Worm (Caenorhabditis elegans) whole organism, young adult: Measurements from ENCODE around the gene M04D8.4.

Experiments used
- C17E4.6 ChIP-seq: fragments of 200-800 bp; sonication (Bioruptor generic); IDR thresholded peaks from 2 replicates; pipeline ENCODE4 v1.3.6; 2022; ENCODE audit warnings: missing genetic modification reagents, missing genetic modification characterization, missing compliant biosample characterization
- F33H1.4 ChIP-seq: fragments of 200-800 bp; sonication (Bioruptor generic); IDR thresholded peaks from 2 replicates; pipeline ENCODE4 v1.3.6; 2022; ENCODE audit warnings: missing genetic modification reagents, missing genetic modification characterization, missing compliant biosample characterization
- F39B2.1 ChIP-seq: fragments of 200-800 bp; sonication (Bioruptor generic); IDR thresholded peaks from 2 replicates; pipeline ENCODE4 v1.3.6; 2022; ENCODE audit warnings: missing genetic modification reagents, missing genetic modification characterization, missing compliant biosample characterization
- F57A8.1 ChIP-seq: fragments of 200-800 bp; sonication (Bioruptor generic); optimal IDR thresholded peaks from 2 replicates; lab custom pipeline; 2018; ENCODE audit warnings: mild to moderate bottlenecking, missing genetic modification characterization, moderate library complexity, missing compliant biosample characterization
- F57C9.4 ChIP-seq: sonication (generic microtip); optimal IDR thresholded peaks from 2 replicates; lab custom pipeline; 2017; ENCODE audit warnings: mild to moderate bottlenecking, missing genetic modification characterization, missing compliant biosample characterization
- K11D2.4 ChIP-seq: fragments of 200-800 bp; sonication (Bioruptor generic); IDR thresholded peaks from 2 replicates; pipeline ENCODE4 v1.3.6; 2022; ENCODE audit warnings: missing genetic modification reagents, missing genetic modification characterization, missing compliant biosample characterization
- T26A5.8 ChIP-seq: sonication (generic microtip); optimal IDR thresholded peaks from 2 replicates; lab custom pipeline; 2016; ENCODE audit warnings: missing genetic modification characterization, missing compliant biosample characterization
- Y79H2A.3 ChIP-seq: fragments of 200-800 bp; sonication (Bioruptor generic); conservative IDR thresholded peaks from 2 replicates; pipeline ENCODE4 v1.3.6; 2022; ENCODE audit warnings: missing genetic modification reagents, missing genetic modification characterization, missing compliant biosample characterization
- Y95B8A.8 ChIP-seq: fragments of 200-800 bp; sonication (Bioruptor generic); IDR thresholded peaks from 2 replicates; pipeline ENCODE4 v1.3.6; 2022; ENCODE audit warnings: missing genetic modification reagents, missing genetic modification characterization, missing compliant biosample characterization
- ama-1 ChIP-seq, 3 experiments: fragments of 150-350 bp in 1 of 3; sonication (generic microtip) in 2 of 3; optimal IDR thresholded peaks; 2 replicates each; lab custom pipeline; 2014 to 2018; ENCODE audit warnings: missing biosample characterization in 2 of 3, missing genetic modification characterization in 2 of 3, missing genetic modification reagents in 2 of 3
- athp-1 ChIP-seq: sonication (generic microtip); optimal IDR thresholded peaks from 2 replicates; lab custom pipeline; 2017; ENCODE audit warnings: mild to moderate bottlenecking, missing genetic modification characterization, missing compliant biosample characterization
- attf-6 ChIP-seq: fragments of 200-800 bp; sonication (Bioruptor generic); IDR thresholded peaks from 2 replicates; pipeline ENCODE4 v1.3.6; 2022; ENCODE audit warnings: missing genetic modification reagents, missing genetic modification characterization, missing compliant biosample characterization
- bed-2 ChIP-seq: fragments of 200-800 bp; sonication (Bioruptor generic); IDR thresholded peaks from 2 replicates; pipeline ENCODE4 v1.3.6; 2022; ENCODE audit warnings: missing genetic modification reagents, missing genetic modification characterization, missing compliant biosample characterization
- cebp-1 ChIP-seq, 2 experiments: fragments of 200-800 bp in 1 of 2; sonication (Bioruptor generic) in 1 of 2; sonication (generic microtip) in 1 of 2; IDR thresholded peaks in 1 of 2; optimal IDR thresholded peaks in 1 of 2; 2 replicates each; pipeline versions ENCODE4 v1.3.6 to Lab custom; 2017 to 2022; ENCODE audit warnings: missing compliant biosample characterization in 2 of 2, missing genetic modification characterization in 2 of 2, mild to moderate bottlenecking in 1 of 2, missing genetic modification reagents in 1 of 2, moderate library complexity in 1 of 2
- ceh-40 ChIP-seq: fragments of 200-800 bp; sonication (Bioruptor generic); IDR thresholded peaks from 2 replicates; pipeline ENCODE4 v1.3.6; 2022; ENCODE audit warnings: missing genetic modification characterization, missing compliant biosample characterization
- ceh-79 ChIP-seq: sonication (generic microtip); optimal IDR thresholded peaks from 2 replicates; lab custom pipeline; 2017; ENCODE audit warnings: mild to moderate bottlenecking, missing genetic modification characterization, missing compliant biosample characterization
- chd-7 ChIP-seq: sonication (generic microtip); optimal IDR thresholded peaks from 2 replicates; lab custom pipeline; 2016; ENCODE audit warnings: mild to moderate bottlenecking, missing genetic modification characterization, moderate library complexity, missing compliant biosample characterization
- efl-1 ChIP-seq: fragments of 150-350 bp; optimal IDR thresholded peaks from 2 replicates; lab custom pipeline; 2014; ENCODE audit warnings: missing biosample characterization, missing genetic modification reagents, missing genetic modification characterization
- hmg-20 ChIP-seq: fragments of 200-800 bp; sonication (Bioruptor generic); IDR thresholded peaks from 2 replicates; pipeline ENCODE4 v1.3.6; 2022; ENCODE audit warnings: missing genetic modification reagents, missing genetic modification characterization, missing compliant biosample characterization
- lag-1 ChIP-seq: fragments of 200-800 bp; sonication (Bioruptor generic); IDR thresholded peaks from 2 replicates; pipeline ENCODE4 v1.3.6; 2022; ENCODE audit warnings: missing genetic modification reagents, missing genetic modification characterization, missing compliant biosample characterization
- let-526 ChIP-seq: fragments of 200-800 bp; sonication (Bioruptor generic); IDR thresholded peaks from 2 replicates; pipeline ENCODE4 v1.3.6; 2022; ENCODE audit warnings: missing genetic modification reagents, missing genetic modification characterization, missing compliant biosample characterization
- lin-54 ChIP-seq: fragments of 200-800 bp; sonication (Bioruptor generic); optimal IDR thresholded peaks from 2 replicates; lab custom pipeline; 2018; ENCODE audit warnings: mild to moderate bottlenecking, missing genetic modification characterization, missing compliant biosample characterization
- lsl-1 ChIP-seq: fragments of 200-800 bp; sonication (Bioruptor generic); optimal IDR thresholded peaks from 2 replicates; lab custom pipeline; 2018; ENCODE audit warnings: mild to moderate bottlenecking, missing genetic modification characterization, moderate library complexity, missing compliant biosample characterization
- madf-10 ChIP-seq: sonication (generic microtip); optimal IDR thresholded peaks from 2 replicates; lab custom pipeline; 2016; ENCODE audit warnings: mild to moderate bottlenecking, missing genetic modification characterization, missing compliant biosample characterization
- madf-3 ChIP-seq: fragments of 200-800 bp; sonication (Bioruptor generic); IDR thresholded peaks from 2 replicates; pipeline ENCODE4 v1.3.6; 2022; ENCODE audit warnings: missing genetic modification reagents, missing genetic modification characterization, missing compliant biosample characterization
- madf-6 ChIP-seq: fragments of 200-800 bp; sonication (Bioruptor generic); IDR thresholded peaks from 2 replicates; pipeline ENCODE4 v1.3.6; 2022; ENCODE audit warnings: missing genetic modification reagents, missing genetic modification characterization, missing compliant biosample characterization
- mcd-1 ChIP-seq: fragments of 200-800 bp; sonication (Bioruptor generic); IDR thresholded peaks from 2 replicates; pipeline ENCODE4 v1.3.6; 2022; ENCODE audit warnings: missing genetic modification reagents, missing genetic modification characterization, missing compliant biosample characterization
- nfyb-1 ChIP-seq: fragments of 200-800 bp; sonication (Bioruptor generic); IDR thresholded peaks from 2 replicates; pipeline ENCODE4 v1.3.6; 2022; ENCODE audit warnings: missing genetic modification reagents, missing genetic modification characterization, missing compliant biosample characterization
- nhr-120 ChIP-seq: fragments of 200-800 bp; sonication (Bioruptor generic); IDR thresholded peaks from 2 replicates; pipeline ENCODE4 v1.3.6; 2022; ENCODE audit warnings: missing genetic modification characterization, missing compliant biosample characterization
- pha-4 ChIP-seq: fragments of 150-350 bp; sonication (generic microtip); optimal IDR thresholded peaks from 2 replicates; lab custom pipeline; 2014; ENCODE audit warnings: missing biosample characterization, missing genetic modification reagents, missing genetic modification characterization
- rec-8 ChIP-seq, 2 experiments: sonication (generic microtip); optimal IDR thresholded peaks; 2 replicates each; lab custom pipeline; 2016; ENCODE audit warnings: mild to moderate bottlenecking in 2 of 2, missing genetic modification characterization in 2 of 2, missing genetic modification reagents in 2 of 2, missing genotype in 2 of 2, missing biosample characterization in 1 of 2, missing compliant biosample characterization in 1 of 2, moderate library complexity in 1 of 2
- snpc-1.3 ChIP-seq: sonication (generic microtip); optimal IDR thresholded peaks from 2 replicates; lab custom pipeline; 2017; ENCODE audit warnings: missing genetic modification characterization, mild to moderate bottlenecking, missing compliant biosample characterization, antibody characterized with exemption, moderate library complexity, missing genotype, missing genetic modification reagents; ENCODE audit not compliant: insufficient read depth
- snpc-3.4 ChIP-seq: sonication (generic microtip); optimal IDR thresholded peaks from 2 replicates; lab custom pipeline; 2017; ENCODE audit warnings: missing genetic modification characterization, mild to moderate bottlenecking, missing compliant biosample characterization, antibody characterized with exemption, moderate library complexity, missing genotype, missing genetic modification reagents
- unc-130 ChIP-seq: sonication (generic microtip); optimal IDR thresholded peaks from 2 replicates; lab custom pipeline; 2016; ENCODE audit warnings: missing genetic modification reagents, missing genetic modification characterization, missing compliant biosample characterization
- ztf-18 ChIP-seq: sonication (generic microtip); optimal IDR thresholded peaks from 2 replicates; lab custom pipeline; 2016; ENCODE audit warnings: missing genotype, mild to moderate bottlenecking, missing genetic modification characterization, missing compliant biosample characterization

M04D8.4 gene

DNA sequence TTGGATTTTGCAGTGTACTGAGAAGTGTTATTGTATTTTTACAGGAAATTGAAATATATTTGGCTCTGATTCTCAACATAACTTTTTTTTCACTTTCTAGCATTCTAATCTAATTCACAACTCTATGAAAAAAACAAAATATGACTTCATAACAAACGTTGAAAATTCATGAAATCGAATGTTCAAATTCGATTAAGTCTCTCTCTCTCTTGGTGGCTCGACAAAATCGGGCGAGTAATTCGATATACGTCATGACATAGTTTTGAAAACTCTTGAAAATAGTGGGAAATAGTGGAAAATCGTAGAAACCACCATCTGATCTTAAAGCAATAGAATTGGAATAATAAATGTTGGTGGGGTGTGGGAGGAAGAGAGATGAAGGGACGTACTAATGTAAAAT, 12.4 kb downstream of the M04D8.4 start:
- TF ChIP-seq K11D2.4 (no peak), ceh-40 (no peak), lin-54 (GFP tag; lab: Kevin White, UChicago) (no peak), madf-6 (GFP tag; lab: Robert Waterston, UW) (no peak), pha-4 (tag; lab: Kevin White, UChicago) (no peak), T26A5.8 (tag; lab: Kevin White, UChicago) (no peak), ztf-18 (no peak), attf-6 (GFP tag; lab: Robert Waterston, UW) (no peak), snpc-3.4 (tag; lab: Kevin White, UChicago) (no peak), C17E4.6 (no peak), lsl-1 (GFP tag; lab: Kevin White, UChicago) (no peak), cebp-1 (GFP tag; IDR thresholded peaks at IDR 0.05; lab: Robert Waterston, UW) (no peak), cebp-1 (tag; optimal IDR thresholded peaks at IDR 0.05; lab: Kevin White, UChicago) (no peak), madf-10 (tag; lab: Kevin White, UChicago) (no peak), F57A8.1 (no peak), let-526 (no peak), athp-1 (tag; lab: Kevin White, UChicago) (no peak), ceh-79 (no peak), rec-8 (tag; optimal IDR thresholded peaks at IDR 0.05; lab: Kevin White, UChicago) (no peak), F39B2.1 (GFP tag; lab: Robert Waterston, UW) (no peak), ama-1 (optimal IDR thresholded peaks at IDR 0.05; lab: Kevin White, UChicago) (no peak), ama-1 (GFP tag; optimal IDR thresholded peaks at IDR 0.05; lab: Kevin White, UChicago) (no peak)

DNA sequence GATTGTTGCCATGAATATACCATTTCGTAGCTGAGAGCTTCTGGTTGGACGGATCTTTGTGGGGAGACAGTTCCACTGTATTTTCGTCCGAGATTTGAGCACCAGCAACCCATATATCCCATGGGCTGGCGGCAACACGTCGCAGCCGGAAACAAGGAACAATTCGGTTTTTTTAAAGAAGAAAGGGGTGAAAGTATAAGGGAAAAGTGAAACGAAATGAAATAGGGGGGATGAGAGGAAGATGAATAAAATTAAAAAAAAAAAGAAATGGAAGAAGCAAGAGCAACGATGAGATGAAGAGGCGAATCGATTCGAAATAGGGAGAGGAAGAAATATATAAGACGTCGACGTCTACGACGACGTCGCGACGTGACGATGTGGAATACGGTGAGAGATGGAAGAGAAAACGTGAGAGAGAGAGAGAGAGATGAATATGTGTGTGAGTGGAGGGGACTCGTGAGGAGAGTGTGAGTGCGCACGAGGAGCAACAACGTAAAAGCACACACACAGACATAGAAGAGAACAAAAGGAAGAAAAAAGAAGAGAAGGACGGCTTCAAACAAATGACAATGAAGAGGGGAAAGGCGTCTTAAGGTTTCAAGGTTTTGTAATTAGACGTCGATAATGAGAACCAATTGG, 13.9 kb downstream of the M04D8.4 start, which contains the start of gene rgs-1:
Gene rgs-1, minus strand, starts transcription at position 146 of the 639 bp plus-strand sequence.
- TF ChIP-seq bed-2 (no peak), snpc-1.3 (no peak), unc-130 (GFP tag; lab: Kevin White, UChicago) (no peak), nfyb-1 (no peak), F33H1.4 (GFP tag; lab: Robert Waterston, UW) (no peak), madf-10 (tag; lab: Kevin White, UChicago) (peak; percentile 32)

ce11 chrIII:10012136-10012535, 18.3 kb downstream of the M04D8.4 start, which contains the start of gene C05B5.16:
Gene C05B5.16, plus strand, starts transcription at chrIII:10012436.
- TF ChIP-seq C17E4.6 (no peak), nhr-120 (GFP tag; lab: Robert Waterston, UW) (no peak), efl-1 (GFP tag; lab: Kevin White, UChicago) (no peak), chd-7 (no peak), Y79H2A.3 (GFP tag; lab: Robert Waterston, UW) (no peak), Y95B8A.8 (GFP tag; lab: Robert Waterston, UW) (no peak), hmg-20 (GFP tag; lab: Robert Waterston, UW) (no peak), madf-3 (no peak), mcd-1 (GFP tag; lab: Robert Waterston, UW) (no peak), F57C9.4 (no peak), ceh-79 (no peak), lag-1 (GFP tag; lab: Robert Waterston, UW) (no peak)
